Worm (Caenorhabditis elegans) whole organism, late embryonic: ENCODE results near the gene pelo-1.

Experiments
- F13H6.1 ChIP-seq: sonication (generic microtip); optimal IDR thresholded peaks from 2 replicates; lab custom pipeline; 2016; ENCODE audit warnings: missing genetic modification characterization, missing compliant biosample characterization
- T23F11.4 ChIP-seq: fragments of 200-800 bp; sonication (Bioruptor generic); optimal IDR thresholded peaks from 2 replicates; lab custom pipeline; 2018; ENCODE audit warnings: mild to moderate bottlenecking, missing genetic modification characterization, missing compliant biosample characterization
- elt-2 ChIP-seq: sonication (generic microtip); optimal IDR thresholded peaks from 2 replicates; lab custom pipeline; 2016; ENCODE audit warnings: missing genetic modification reagents, missing genetic modification characterization, missing compliant biosample characterization
- fkh-10 ChIP-seq: fragments of 150-350 bp; optimal IDR thresholded peaks from 2 replicates; lab custom pipeline; 2014; ENCODE audit warnings: missing biosample characterization, missing genetic modification reagents, missing genetic modification characterization
- ttx-3 ChIP-seq: sonication (generic microtip); optimal IDR thresholded peaks from 2 replicates; lab custom pipeline; 2016; ENCODE audit warnings: missing genetic modification reagents, missing genetic modification characterization, missing compliant biosample characterization

- TF ChIP-seq elt-2 (tag; lab: Kevin White, UChicago) = no peak
- no peak for TF ChIP-seq ttx-3 (tag; lab: Kevin White, UChicago)
- no peak for TF ChIP-seq T23F11.4
- no peak for TF ChIP-seq F13H6.1 (tag; lab: Kevin White, UChicago)
- TF ChIP-seq fkh-10 (GFP tag; lab: Kevin White, UChicago) = no peak
Observed at ce11 chrIII:4153299-4153698, 50.7 kb downstream of the pelo-1 start, which contains the start of gene glod-4.
